Worm (Caenorhabditis elegans): Measurements from ENCODE around the gene R07E5.19.

R07E5.19 gene

DNA sequence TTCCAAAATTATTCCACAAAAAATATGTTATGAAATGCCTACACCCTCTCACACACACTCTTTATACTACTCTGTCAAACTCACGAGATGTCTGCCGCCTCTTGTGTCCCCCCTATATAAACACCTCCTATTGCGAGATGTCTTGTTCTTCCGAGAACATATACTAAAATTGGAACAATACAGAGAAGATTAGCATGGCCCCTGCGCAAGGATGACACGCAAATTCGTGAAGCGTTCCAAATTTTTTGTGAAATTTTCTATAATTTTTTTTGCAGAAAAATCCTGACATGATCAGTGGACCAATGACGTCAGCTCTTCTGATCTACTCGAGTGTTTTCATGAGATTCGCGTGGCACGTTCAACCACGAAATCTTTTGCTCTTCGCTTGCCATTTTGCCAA is 3.8 kb downstream of the R07E5.19 start (continued):
- TF ChIP-seq Y48G9A.11 (GFP tag; IDR thresholded peaks at IDR 0.05) (0 out of 2 replicates have a peak, but pooled peaks have one; percentile 39), lim-7 (GFP tag; IDR thresholded peaks at IDR 0.05) (peak; percentile 73), F37D6.2 (tag; optimal IDR thresholded peaks at IDR 0.05) (peak; percentile 5), F10B5.3 (tag; optimal IDR thresholded peaks at IDR 0.05) (peak; percentile 15), F44E2.7 (GFP tag; IDR thresholded peaks at IDR 0.05) (peak; percentile 71; the same call in 1 of the 2 replicates), Y5F2A.4 (GFP tag; optimal IDR thresholded peaks at IDR 0.05) (peak; percentile 65), egl-43 (GFP tag; IDR thresholded peaks at IDR 0.05) (peak; percentile 86), lsy-2 (tag; optimal IDR thresholded peaks at IDR 0.05) (peak; percentile 28 to 74), nhr-102 (tag; optimal IDR thresholded peaks at IDR 0.05) (peak; percentile 58), madf-9 (GFP tag; conservative IDR thresholded peaks at IDR 0.05) (peak; percentile 35; the same call in 1 of the 2 replicates), duxl-1 (tag; optimal IDR thresholded peaks at IDR 0.05; ENCODE audit: poor library complexity) (peak; percentile 67), php-3 (GFP tag; IDR thresholded peaks at IDR 0.05) (0 out of 2 replicates have a peak, but pooled peaks have one; percentile 43)

DNA sequence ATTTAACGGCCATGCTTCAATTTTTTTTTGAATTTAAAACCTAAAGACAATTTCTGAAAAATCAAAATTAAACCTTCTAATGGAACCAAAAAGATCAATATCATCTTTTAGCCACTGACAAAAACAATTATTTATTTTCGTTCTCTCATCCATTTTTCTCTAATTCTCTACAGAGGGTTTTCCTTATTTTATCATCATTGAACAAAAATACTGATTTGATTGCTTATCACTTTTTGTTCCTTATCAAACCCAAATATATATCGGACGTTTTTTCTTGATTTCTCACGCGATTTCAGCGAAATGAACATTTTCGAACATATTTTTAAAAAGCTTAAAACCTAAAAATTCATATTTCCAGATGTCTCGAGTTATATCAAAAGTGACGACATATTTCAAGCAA is 4.8 kb downstream of the R07E5.19 start, which contains the start of gene mpc-1:
TSS of gene mpc-1 (plus strand) at position 359 of the 400 bp plus-strand sequence.
- TF ChIP-seq nhr-111 (GFP tag; optimal IDR thresholded peaks at IDR 0.05) = no peak
- no peak for TF ChIP-seq daf-16 (GFP tag; optimal IDR thresholded peaks at IDR 0.05)
- TF ChIP-seq daf-16 (tag; optimal IDR thresholded peaks at IDR 0.05) = peak; percentile 85
- TF ChIP-seq dmd-6 (GFP tag; IDR thresholded peaks at IDR 0.05) = peak; percentile 72
- TF ChIP-seq dve-1 (tag; optimal IDR thresholded peaks at IDR 0.05; ENCODE audit: insufficient read depth) = peak; percentile 68
- TF ChIP-seq nhr-28 (tag; optimal IDR thresholded peaks at IDR 0.05) = peak; percentile 61
- TF ChIP-seq hlh-11 (tag; optimal IDR thresholded peaks at IDR 0.05) = peak; percentile 50
- TF ChIP-seq pqm-1 (tag; optimal IDR thresholded peaks at IDR 0.05) = peak; percentile 77
- TF ChIP-seq mdl-1 (tag; optimal IDR thresholded peaks at IDR 0.05) = peak in 1 of 2 experiments; percentile 42
- peak; percentile 75 for TF ChIP-seq nhr-77 (tag; optimal IDR thresholded peaks at IDR 0.05)
- TF ChIP-seq ztf-7 (tag; optimal IDR thresholded peaks at IDR 0.05) = no peak
- TF ChIP-seq pha-4 (GFP tag; IDR thresholded peaks at IDR 0.05) = no peak
- no peak for TF ChIP-seq pha-4 (tag; optimal IDR thresholded peaks at IDR 0.05)

DNA sequence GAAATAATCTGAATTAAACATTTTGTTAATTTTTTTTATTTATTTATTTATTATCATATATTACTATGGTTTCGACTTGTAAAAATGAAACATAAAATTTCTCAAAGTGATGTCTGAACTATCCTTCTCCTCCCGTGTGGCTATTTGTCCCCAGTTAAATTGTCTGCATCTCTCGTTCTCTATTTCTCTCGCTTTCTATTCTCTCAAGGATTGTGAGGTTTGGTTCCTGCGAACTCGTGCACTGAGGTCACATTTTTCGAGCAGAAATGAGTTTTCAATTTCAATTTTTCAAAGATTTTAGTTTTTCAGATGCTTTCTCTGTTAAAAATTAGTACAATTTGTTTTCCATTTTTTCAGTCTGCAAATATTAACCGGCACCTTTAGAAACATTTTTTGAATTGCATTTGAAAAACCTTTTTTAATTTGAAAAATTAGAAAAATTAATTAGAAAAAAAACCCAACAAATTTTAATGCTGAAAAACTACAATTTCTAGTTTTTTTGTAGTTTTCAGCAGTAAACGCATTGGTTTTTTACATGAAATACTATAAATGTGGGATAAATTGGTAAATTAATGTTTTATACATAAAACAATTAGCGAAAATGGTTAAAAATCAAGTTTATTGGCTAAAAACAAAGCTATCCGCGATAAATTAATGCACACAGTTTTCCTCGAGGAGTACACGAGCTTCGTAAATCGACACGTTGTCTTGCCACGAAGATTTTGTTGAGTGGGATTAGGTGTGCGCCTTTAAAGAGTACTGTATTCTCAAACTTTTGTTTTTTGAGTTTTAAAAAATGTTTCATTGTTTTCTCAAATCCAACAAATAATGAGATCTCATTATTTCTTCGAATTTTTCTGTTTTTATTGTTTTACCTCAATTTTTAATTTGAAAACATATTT is 5.5 kb downstream of the R07E5.19 start:
- TF ChIP-seq lsy-2 (tag; optimal IDR thresholded peaks at IDR 0.05) (peak in 1 of 2 experiments; percentile 61), mdl-1 (tag; optimal IDR thresholded peaks at IDR 0.05) (peak; percentile 13 to 19), unc-130 (GFP tag; optimal IDR thresholded peaks at IDR 0.05) (peak; percentile 28), lin-39 (tag; optimal IDR thresholded peaks at IDR 0.05) (no peak), dpl-1 (GFP tag; optimal IDR thresholded peaks at IDR 0.05) (no peak), mep-1 (tag; optimal IDR thresholded peaks at IDR 0.05) (peak; percentile 23), aha-1 (tag) (peak; percentile 90), R02D3.7 (tag; optimal IDR thresholded peaks at IDR 0.05) (peak; percentile 46), nhr-48 (tag; optimal IDR thresholded peaks at IDR 0.05) (peak; percentile 93), dmd-6 (GFP tag; IDR thresholded peaks at IDR 0.05) (peak; percentile 81), daf-16 (GFP tag; optimal IDR thresholded peaks at IDR 0.05) (no peak), daf-16 (tag; optimal IDR thresholded peaks at IDR 0.05) (peak; percentile 25), nhr-77 (tag; optimal IDR thresholded peaks at IDR 0.05) (peak; percentile 51), fos-1 (tag; optimal IDR thresholded peaks at IDR 0.05) (no peak), zfp-3 (GFP tag; conservative IDR thresholded peaks at IDR 0.05) (no peak), hmg-1.1 (GFP tag; IDR thresholded peaks at IDR 0.05) (0 out of 2 replicates have a peak, but pooled peaks have one; percentile 13), nhr-11 (tag; optimal IDR thresholded peaks at IDR 0.05) (no peak), hlh-11 (tag; optimal IDR thresholded peaks at IDR 0.05) (peak; percentile 58), snpc-4 (tag; optimal IDR thresholded peaks at IDR 0.05) (no peak), zfp-2 (tag; optimal IDR thresholded peaks at IDR 0.05) (no peak), pqm-1 (tag; optimal IDR thresholded peaks at IDR 0.05) (no peak), lin-13 (GFP tag; optimal IDR thresholded peaks at IDR 0.05) (no peak), ztf-11 (tag; optimal IDR thresholded peaks at IDR 0.05) (no peak), dve-1 (tag; optimal IDR thresholded peaks at IDR 0.05; ENCODE audit: insufficient read depth) (peak; percentile 31), tra-1 (GFP tag; IDR thresholded peaks at IDR 0.05) (0 out of 2 replicates have a peak, but pooled peaks have one; percentile 10), mdt-29 (GFP tag; IDR thresholded peaks at IDR 0.05) (no peak), lin-38 (GFP tag; IDR thresholded peaks at IDR 0.05) (0 out of 2 replicates have a peak, but pooled peaks have one; percentile 9), tag-97 (GFP tag; IDR thresholded peaks at IDR 0.05) (no peak), Y75B8A.6 (GFP tag; IDR thresholded peaks at IDR 0.05) (no peak)

All from whole organism, L4 larva.